Worm (Caenorhabditis elegans) whole organism, early embryonic: ENCODE measurements around the gene lmp-2.

Source experiments
- ama-1 ChIP-seq: fragments of 150-350 bp; optimal IDR thresholded peaks from 2 replicates; lab custom pipeline; 2014
- flt-1 ChIP-seq: fragments of 200-800 bp; sonication (Bioruptor generic); IDR thresholded peaks from 2 replicates; pipeline ENCODE4 v1.3.6; 2022; ENCODE audit warnings: missing genetic modification characterization, missing compliant biosample characterization
- hnd-1 ChIP-seq: sonication (generic microtip); optimal IDR thresholded peaks from 2 replicates; lab custom pipeline; 2016; ENCODE audit warnings: missing genetic modification characterization, missing compliant biosample characterization

- TF ChIP-seq flt-1 (GFP tag; lab: Robert Waterston, UW) = no peak
- TF ChIP-seq hnd-1 (tag; lab: Kevin White, UChicago) = no peak
- TF ChIP-seq ama-1 (lab: Kevin White, UChicago) = no peak
These were observed 39.0 kb upstream of the lmp-2 start for ce11 chrX:1086406-1086897.
